Worm (Caenorhabditis elegans) whole organism, young adult: ENCODE measurements around the gene C44H9.4.

Experiments
- T07F8.4 ChIP-seq: sonication (generic microtip); optimal IDR thresholded peaks from 2 replicates; lab custom pipeline; 2016; ENCODE audit warnings: mild to moderate bottlenecking, missing genetic modification characterization, moderate library complexity, missing compliant biosample characterization
- ama-1 ChIP-seq, 3 experiments: fragments of 150-350 bp in 1 of 3; sonication (generic microtip) in 2 of 3; optimal IDR thresholded peaks; 2 replicates each; lab custom pipeline; 2014 to 2018; ENCODE audit warnings: missing biosample characterization in 2 of 3, missing genetic modification characterization in 2 of 3, missing genetic modification reagents in 2 of 3
- athp-1 ChIP-seq: sonication (generic microtip); optimal IDR thresholded peaks from 2 replicates; lab custom pipeline; 2017; ENCODE audit warnings: mild to moderate bottlenecking, missing genetic modification characterization, missing compliant biosample characterization
- nhr-179 ChIP-seq: sonication (generic microtip); optimal IDR thresholded peaks from 2 replicates; lab custom pipeline; 2016; ENCODE audit warnings: mild to moderate bottlenecking, missing genetic modification characterization, missing compliant biosample characterization
- snpc-4 ChIP-seq, 5 experiments: fragments of 150-350 bp in 1 of 5; sonication (generic microtip) in 4 of 5; optimal IDR thresholded peaks; 2 replicates each; lab custom pipeline; 2014 to 2018; ENCODE audit warnings: missing genetic modification characterization in 5 of 5, missing biosample characterization in 3 of 5, antibody characterized with exemption in 2 of 5, mild to moderate bottlenecking in 2 of 5, missing compliant biosample characterization in 2 of 5, missing genotype in 2 of 5, moderate library complexity in 2 of 5, missing genetic modification reagents in 1 of 5

DNA sequence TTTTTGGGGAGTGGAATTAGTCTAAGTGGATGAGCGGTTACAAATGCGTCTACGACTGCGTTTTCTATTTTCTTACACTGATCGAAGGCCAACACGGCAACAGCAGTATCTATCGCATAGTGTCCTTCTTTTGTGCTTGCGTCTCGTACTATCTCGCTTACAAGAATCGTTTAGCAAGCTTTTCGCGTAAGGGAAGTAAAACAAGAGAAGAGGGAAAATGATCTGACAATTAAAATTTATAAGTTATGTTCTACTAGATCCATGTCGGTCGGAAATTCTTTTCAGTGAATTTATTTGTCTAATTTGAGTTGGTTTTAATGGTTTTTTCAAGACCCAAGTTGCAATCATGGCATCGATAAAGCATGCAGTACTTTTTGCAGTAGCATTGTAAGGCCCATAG, 48.5 kb upstream of the C44H9.4 start, which contains the start of gene fkb-4:
- no peak for TF ChIP-seq athp-1 (tag; lab: Kevin White, UChicago)
- no peak for TF ChIP-seq ama-1 (optimal IDR thresholded peaks at IDR 0.05; lab: Kevin White, UChicago)
- no peak for TF ChIP-seq ama-1 (GFP tag; optimal IDR thresholded peaks at IDR 0.05; lab: Kevin White, UChicago)
- no peak for TF ChIP-seq T07F8.4
- TF ChIP-seq nhr-179 (tag; lab: Kevin White, UChicago): no peak
- no peak for TF ChIP-seq snpc-4 (GFP tag; optimal IDR thresholded peaks at IDR 0.05; lab: Kevin White, UChicago)
- TF ChIP-seq snpc-4 (tag; optimal IDR thresholded peaks at IDR 0.05; lab: Kevin White, UChicago): no peak
